Worm (Caenorhabditis elegans): ENCODE measurements around the gene fbxb-29.
"Not testable (repeated sequence)": the region's sequence is repeated elsewhere in the genome, so short reads cannot be mapped to it uniquely, and the experiment has no call there.

fbxb-29 gene

ce11 chrII:994231-994630 is 5.2 kb downstream of the fbxb-29 start, which contains the start of gene F45D11.7:
F45D11.7 (plus strand) TSS chrII:994531.
- not testable (repeated sequence) for TF ChIP-seq daf-12 (tag; optimal IDR thresholded peaks at IDR 0.05); lim-7 (GFP tag; IDR thresholded peaks at IDR 0.05); dmd-6 (GFP tag; IDR thresholded peaks at IDR 0.05)

- TF ChIP-seq ceh-62 (tag; optimal IDR thresholded peaks at IDR 0.05) = no peak
- TF ChIP-seq daf-12 (tag; optimal IDR thresholded peaks at IDR 0.05) = no peak
- no peak for TF ChIP-seq Y105C5A.15 (GFP tag; IDR thresholded peaks at IDR 0.05)
- TF ChIP-seq madf-9 (GFP tag; conservative IDR thresholded peaks at IDR 0.05) = no peak
- TF ChIP-seq nhr-76 (tag; optimal IDR thresholded peaks at IDR 0.05) = no peak
- TF ChIP-seq zip-2 (tag; optimal IDR thresholded peaks at IDR 0.05) = no peak
- TF ChIP-seq F26F4.8 (GFP tag; conservative IDR thresholded peaks at IDR 0.05) = no peak
- no peak for TF ChIP-seq F10B5.3 (tag; optimal IDR thresholded peaks at IDR 0.05)
- TF ChIP-seq ceh-28 (tag; optimal IDR thresholded peaks at IDR 0.05) = no peak
- TF ChIP-seq aly-2 (tag; optimal IDR thresholded peaks at IDR 0.05) = no peak
- no peak for TF ChIP-seq nhr-237 (tag; optimal IDR thresholded peaks at IDR 0.05)
- no peak for TF ChIP-seq nhr-42 (GFP tag; IDR thresholded peaks at IDR 0.05)
- no peak for TF ChIP-seq ceh-44 (GFP tag; IDR thresholded peaks at IDR 0.05)
- TF ChIP-seq snpc-4 (tag; optimal IDR thresholded peaks at IDR 0.05) = no peak
- no peak for TF ChIP-seq daf-19 (GFP tag; conservative IDR thresholded peaks at IDR 0.05)
- no peak for TF ChIP-seq madf-5 (GFP tag; IDR thresholded peaks at IDR 0.05)
- TF ChIP-seq snpc-1.2 (GFP tag; IDR thresholded peaks at IDR 0.05) = no peak
- TF ChIP-seq Y75B8A.6 (GFP tag; IDR thresholded peaks at IDR 0.05) = no peak
Measured at ce11 chrII:991300-991699, 8.1 kb downstream of the fbxb-29 start, which contains the start of gene fbxc-42. fbxc-42 (plus strand) TSS chrII:991600.

- no peak for TF ChIP-seq spr-3 (GFP tag; optimal IDR thresholded peaks at IDR 0.05)
- no peak for TF ChIP-seq F49E8.2 (tag; optimal IDR thresholded peaks at IDR 0.05; ENCODE audit: borderline replicate concordance)
- no peak for TF ChIP-seq nhr-76 (tag; optimal IDR thresholded peaks at IDR 0.05)
- no peak for TF ChIP-seq nhr-11 (tag; optimal IDR thresholded peaks at IDR 0.05)
- TF ChIP-seq fos-1 (tag; optimal IDR thresholded peaks at IDR 0.05) = no peak
- TF ChIP-seq lin-13 (GFP tag; optimal IDR thresholded peaks at IDR 0.05) = no peak
- TF ChIP-seq mep-1 (tag; optimal IDR thresholded peaks at IDR 0.05) = no peak
- no peak for TF ChIP-seq lin-29 (GFP tag; IDR thresholded peaks at IDR 0.05)
- no peak for TF ChIP-seq F10B5.3 (tag; optimal IDR thresholded peaks at IDR 0.05)
Measured at ce11 chrII:988437-988836, 11.0 kb downstream of the fbxb-29 start, which contains the start of gene fbxc-39. fbxc-39 (plus strand) TSS chrII:988737.

- TF ChIP-seq madf-9 (GFP tag; conservative IDR thresholded peaks at IDR 0.05); T26A8.4 (GFP tag; IDR thresholded peaks at IDR 0.05); dmd-6 (GFP tag; IDR thresholded peaks at IDR 0.05): not testable (repeated sequence)
Measured at ce11 chrII:985703-986102, 13.7 kb downstream of the fbxb-29 start, which contains the start of gene fbxc-40. fbxc-40 (plus strand) TSS chrII:986003.

- TF ChIP-seq aha-1 (tag) (peak; percentile 45), lin-1 (GFP tag; IDR thresholded peaks at IDR 0.05) (no peak)
Measured at ce11 chrII:982842-983241, 16.6 kb downstream of the fbxb-29 start, which contains the start of gene srh-274. srh-274 (plus strand) TSS chrII:983142.

ce11 chrII:979135-979534 is 20.3 kb downstream of the fbxb-29 start, which contains the start of the genes fbxc-17 and fbxc-15:
fbxc-17 (minus strand) TSS chrII:979235.
fbxc-15 (plus strand) TSS chrII:979423.
- TF ChIP-seq mxl-3 (GFP tag; optimal IDR thresholded peaks at IDR 0.05) = no peak

- TF ChIP-seq dmd-6 (GFP tag; IDR thresholded peaks at IDR 0.05) = peak; percentile 39
- 0 out of 2 replicates have a peak, but pooled peaks have one; percentile 31 for TF ChIP-seq Y48G9A.11 (GFP tag; IDR thresholded peaks at IDR 0.05)
- peak; percentile 68 for TF ChIP-seq vab-7 (GFP tag; IDR thresholded peaks at IDR 0.05)
- TF ChIP-seq lin-1 (GFP tag; IDR thresholded peaks at IDR 0.05) = peak; percentile 75; the same call in 1 of the 2 replicates
- peak; percentile 80 for TF ChIP-seq D1046.2 (GFP tag; IDR thresholded peaks at IDR 0.05)
- TF ChIP-seq ZK337.2 (GFP tag; IDR thresholded peaks at IDR 0.05) = 0 out of 2 replicates have a peak, but pooled peaks have one; percentile 51
- TF ChIP-seq madf-9 (GFP tag; conservative IDR thresholded peaks at IDR 0.05) = 0 out of 2 replicates have a peak, but pooled peaks have one; percentile 22
- peak; percentile 69 for TF ChIP-seq ctbp-1 (GFP tag; IDR thresholded peaks at IDR 0.05)
- peak; percentile 78 for TF ChIP-seq lim-7 (GFP tag; IDR thresholded peaks at IDR 0.05)
- peak; percentile 74; the same call in 1 of the 2 replicates for TF ChIP-seq egl-43 (GFP tag; IDR thresholded peaks at IDR 0.05)
- TF ChIP-seq tra-1 (GFP tag; IDR thresholded peaks at IDR 0.05) = 0 out of 2 replicates have a peak, but pooled peaks have one; percentile 18
- TF ChIP-seq F26F4.8 (GFP tag; conservative IDR thresholded peaks at IDR 0.05) = peak; percentile 68; the same call in 1 of the 2 replicates
- TF ChIP-seq nhr-41 (GFP tag; IDR thresholded peaks at IDR 0.05) = 0 out of 2 replicates have a peak, but pooled peaks have one; percentile 29
- TF ChIP-seq snpc-1.2 (GFP tag; IDR thresholded peaks at IDR 0.05) = peak; percentile 64
- TF ChIP-seq madf-5 (GFP tag; IDR thresholded peaks at IDR 0.05) = 0 out of 4 replicates have a peak, but pooled peaks of 1 of the 2 experiments have one; percentile 68
Measured at ce11 chrII:977130-977529, 22.3 kb downstream of the fbxb-29 start.
